Fruit fly (Drosophila melanogaster): Measurements from ENCODE around the gene Miro.

DNA sequence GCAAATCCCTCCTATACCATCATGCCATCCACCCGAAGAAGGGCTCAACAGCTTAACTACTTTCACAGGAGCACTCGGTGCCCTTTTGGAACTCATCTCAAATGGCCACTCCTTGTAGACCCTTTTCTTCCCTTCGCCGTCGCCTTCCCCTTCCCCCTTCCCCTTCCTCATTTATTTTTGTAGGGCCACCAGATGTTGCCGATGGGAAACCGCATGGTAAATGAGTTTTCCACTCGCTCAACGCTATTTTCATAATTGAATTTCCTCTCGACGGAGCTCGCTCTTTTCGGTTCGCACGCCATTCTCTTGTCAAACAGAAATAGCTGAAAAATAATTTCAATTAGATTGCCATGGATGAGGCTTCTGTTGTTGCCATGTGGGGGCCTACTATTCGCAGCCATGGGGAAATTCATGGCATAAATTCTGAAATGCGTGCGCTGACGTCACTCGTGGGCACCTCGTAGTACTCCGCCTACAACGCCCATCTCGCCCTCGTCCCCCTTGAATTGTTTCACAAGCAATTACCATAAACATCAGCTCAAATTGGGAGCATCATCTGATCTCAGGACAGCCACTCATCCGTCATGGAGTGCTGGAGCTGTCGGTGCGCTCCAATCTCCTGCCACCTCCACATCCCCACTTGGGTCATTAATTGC, 26.5 kb downstream of the Miro start:
- TF ChIP-seq p53 (GFP tag; optimal IDR thresholded peaks at IDR 0.05) (no peak), Gsc (GFP tag; IDR thresholded peaks at IDR 0.05) (no peak), D19B (GFP tag; optimal IDR thresholded peaks at IDR 0.05) (no peak), Gug (GFP tag; IDR thresholded peaks at IDR 0.05) (no peak), CG14014 (GFP tag; IDR thresholded peaks at IDR 0.05) (no peak), kay (GFP tag; optimal IDR thresholded peaks at IDR 0.05) (no peak), CG2712 (tag; optimal IDR thresholded peaks at IDR 0.05) (no peak), Abd-B (GFP tag; optimal IDR thresholded peaks at IDR 0.05) (no peak), Drgx (GFP tag; IDR thresholded peaks at IDR 0.05) (no peak), CG3847 (GFP tag; IDR thresholded peaks at IDR 0.05) (no peak), CG3838 (GFP tag; optimal IDR thresholded peaks at IDR 0.05) (no peak), tgo (GFP tag; IDR thresholded peaks at IDR 0.05) (no peak)

All from whole organism, embryonic.